Fruit fly (Drosophila melanogaster): ENCODE measurements around the gene ex.

ex gene

dm6 chr2L:427338-428234, 3.4 kb upstream of the ex start (continued):
- no peak for TF ChIP-seq Taf1 (GFP tag; IDR thresholded peaks at IDR 0.05)
- TF ChIP-seq Camta (GFP tag; optimal IDR thresholded peaks at IDR 0.05): no peak
- no peak for TF ChIP-seq CG17912 (GFP tag; optimal IDR thresholded peaks at IDR 0.05)
- no peak for TF ChIP-seq CG10959 (GFP tag; IDR thresholded peaks at IDR 0.05)
- no peak for TF ChIP-seq sens-2 (GFP tag; IDR thresholded peaks at IDR 0.05)
- TF ChIP-seq Hand (GFP tag; optimal IDR thresholded peaks at IDR 0.05): no peak
- TF ChIP-seq chinmo (GFP tag; IDR thresholded peaks at IDR 0.05; ENCODE audit: partially characterized antibody): no peak
- no peak for TF ChIP-seq ttk (GFP tag; IDR thresholded peaks at IDR 0.05)
- TF ChIP-seq dm (GFP tag; optimal IDR thresholded peaks at IDR 0.05): no peak
- no peak for TF ChIP-seq CG2199 (GFP tag; IDR thresholded peaks at IDR 0.05)
- peak; percentile 26; the same call in 1 of the 2 replicates for TF ChIP-seq peb (GFP tag; IDR thresholded peaks at IDR 0.05)
- peak; percentile 93 for TF ChIP-seq Drgx (GFP tag; IDR thresholded peaks at IDR 0.05)
- TF ChIP-seq CoRest (tag; optimal IDR thresholded peaks at IDR 0.05): no peak
- TF ChIP-seq zfh1 (GFP tag; IDR thresholded peaks at IDR 0.05): peak; percentile 54; the same call in 1 of the 3 replicates
- TF ChIP-seq fd3F (GFP tag; optimal IDR thresholded peaks at IDR 0.05): no peak
- no peak for TF ChIP-seq CG3726 (GFP tag; IDR thresholded peaks at IDR 0.05)
- TF ChIP-seq HmgZ (tag; optimal IDR thresholded peaks at IDR 0.05): no peak
- TF ChIP-seq sd (tag; optimal IDR thresholded peaks at IDR 0.05): no peak
- no peak for TF ChIP-seq CG9932 (GFP tag; IDR thresholded peaks at IDR 0.05)
- TF ChIP-seq HLHmδ (GFP tag; optimal IDR thresholded peaks at IDR 0.05): no peak
- TF ChIP-seq Asciz (GFP tag; optimal IDR thresholded peaks at IDR 0.05): no peak
- no peak for TF ChIP-seq nmo (GFP tag; optimal IDR thresholded peaks at IDR 0.05)
- TF ChIP-seq usp (GFP tag; optimal IDR thresholded peaks at IDR 0.05): no peak
- no peak for TF ChIP-seq knrl (GFP tag; IDR thresholded peaks at IDR 0.05; ENCODE audit: partially characterized antibody)
- no peak for TF ChIP-seq dmrt99B (tag; optimal IDR thresholded peaks at IDR 0.05)
- TF ChIP-seq CG32532 (GFP tag; IDR thresholded peaks at IDR 0.05): peak; percentile 41
- 0 out of 2 replicates have a peak, but pooled peaks have one; percentile 10 for TF ChIP-seq Rx (GFP tag; IDR thresholded peaks at IDR 0.05)
- no peak for TF ChIP-seq CG17186 (GFP tag; optimal IDR thresholded peaks at IDR 0.05)
- TF ChIP-seq CG8281 (tag; optimal IDR thresholded peaks at IDR 0.05): no peak
- TF ChIP-seq Poxn (GFP tag; IDR thresholded peaks at IDR 0.05): no peak
- peak; percentile 52; the same call in 1 of the 2 replicates for TF ChIP-seq CG17328 (GFP tag; IDR thresholded peaks at IDR 0.05)
- peak; percentile 19 for TF ChIP-seq CG8944 (GFP tag; optimal IDR thresholded peaks at IDR 0.05)
- TF ChIP-seq CG1602 (GFP tag; optimal IDR thresholded peaks at IDR 0.05): no peak
- TF ChIP-seq CG12391 (tag; optimal IDR thresholded peaks at IDR 0.05): peak; percentile 16
- TF ChIP-seq inv (GFP tag; IDR thresholded peaks at IDR 0.05; ENCODE audit: partially characterized antibody): no peak
- TF ChIP-seq CG11560 (tag; IDR thresholded peaks at IDR 0.05): no peak
- peak; percentile 3 for TF ChIP-seq CG10267 (tag; optimal IDR thresholded peaks at IDR 0.05)
- no peak for TF ChIP-seq crp (GFP tag; optimal IDR thresholded peaks at IDR 0.05)
- no peak for TF ChIP-seq Doc2 (GFP tag; IDR thresholded peaks at IDR 0.05)
- no peak for TF ChIP-seq unc-4 (GFP tag; IDR thresholded peaks at IDR 0.05; ENCODE audit: partially characterized antibody)
- no peak for TF ChIP-seq dan (GFP tag; IDR thresholded peaks at IDR 0.05)
- TF ChIP-seq HHEX (GFP tag; optimal IDR thresholded peaks at IDR 0.05): no peak
- peak; percentile 44 for TF ChIP-seq Med (GFP tag)
- no peak for TF ChIP-seq CG17361 (GFP tag; IDR thresholded peaks at IDR 0.05)
- peak; percentile 22 for TF ChIP-seq Chrac-16 (GFP tag; optimal IDR thresholded peaks at IDR 0.05)
- TF ChIP-seq Optix (GFP tag; IDR thresholded peaks at IDR 0.05): no peak
- no peak for TF ChIP-seq CG17829 (tag; optimal IDR thresholded peaks at IDR 0.05)
- no peak for TF ChIP-seq CG7839 (tag; optimal IDR thresholded peaks at IDR 0.05)
- peak; percentile 5 for TF ChIP-seq CG17385 (GFP tag; optimal IDR thresholded peaks at IDR 0.05)
